Worm (Caenorhabditis elegans) whole organism, L4 larva: ENCODE measurements around the gene gem-1.

Experiments
- aly-2 ChIP-seq: sonication (generic microtip); optimal IDR thresholded peaks from 2 replicates; lab custom pipeline; 2018; ENCODE audit warnings: missing biosample characterization, missing genetic modification characterization
- ceh-44 ChIP-seq: fragments of 200-800 bp; sonication (Bioruptor generic); IDR thresholded peaks from 2 replicates; pipeline ENCODE4 v1.3.6; 2022; ENCODE audit warnings: missing genetic modification reagents, missing genetic modification characterization, missing compliant biosample characterization
- lin-13 ChIP-seq: fragments of 150-350 bp; optimal IDR thresholded peaks from 2 replicates; lab custom pipeline; 2014; ENCODE audit warnings: missing biosample characterization, missing genetic modification reagents, missing genetic modification characterization
- tra-1 ChIP-seq: fragments of 200-800 bp; sonication (Bioruptor generic); IDR thresholded peaks from 2 replicates; pipeline ENCODE4 v1.3.6; 2022; ENCODE audit warnings: missing genetic modification reagents, missing genetic modification characterization, missing compliant biosample characterization

ce11 chrX:13348417-13348816, 28.4 kb downstream of the gem-1 start:
- TF ChIP-seq lin-13 (no peak), ceh-44 (no peak), aly-2 (tag; lab: Kevin White, UChicago) (no peak), tra-1 (GFP tag; lab: Robert Waterston, UW) (0 out of 2 replicates have a peak, but pooled peaks have one; percentile 12)
